Worm (Caenorhabditis elegans) whole organism, L4/young adult: ENCODE results near the gene srt-48.

Source experiments
- W03F9.2 ChIP-seq: fragments of 150-350 bp; optimal IDR thresholded peaks from 2 replicates; lab custom pipeline; 2014; ENCODE audit warnings: missing biosample characterization, missing genetic modification characterization
- dao-5 ChIP-seq: sonication (generic microtip); optimal IDR thresholded peaks from 2 replicates; lab custom pipeline; 2016; ENCODE audit warnings: missing genotype, missing genetic modification characterization, moderate library complexity, missing compliant biosample characterization
- him-1 ChIP-seq: sonication (generic microtip); optimal IDR thresholded peaks from 2 replicates; lab custom pipeline; 2016; ENCODE audit warnings: missing genotype, missing genetic modification reagents, missing genetic modification characterization, missing compliant biosample characterization

DNA sequence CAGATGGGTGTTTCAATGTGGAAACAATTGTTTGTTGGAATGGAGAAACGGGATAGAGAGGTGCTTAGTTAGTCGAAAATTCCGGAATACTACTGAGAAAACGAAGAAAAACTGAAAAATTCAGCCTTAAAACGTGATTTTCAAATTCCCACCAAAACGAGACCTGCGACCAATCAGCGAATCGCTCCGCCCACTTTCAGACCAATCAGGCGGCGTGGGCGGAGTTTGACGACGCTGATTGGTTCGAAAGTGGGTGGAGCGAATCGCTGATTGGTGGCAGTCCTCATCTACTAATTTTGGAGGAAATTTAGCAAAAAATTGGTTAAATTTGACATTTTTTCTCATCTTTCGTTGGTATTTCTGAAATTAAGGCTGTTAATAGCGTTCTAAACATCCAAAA is 41.4 kb downstream of the srt-48 start:
- TF ChIP-seq W03F9.2 (no peak), him-1 (tag; lab: Kevin White, UChicago) (no peak), dao-5 (tag; lab: Kevin White, UChicago) (no peak)
